Worm (Caenorhabditis elegans) whole organism, early embryonic: ENCODE results near the gene ceh-74.
"Not testable (repeated sequence)": the region's sequence is repeated elsewhere in the genome, so short reads cannot be mapped to it uniquely, and the experiment has no call there.

Source experiments
- B0310.2 ChIP-seq: sonication (generic microtip); optimal IDR thresholded peaks from 2 replicates; lab custom pipeline; 2016; ENCODE audit warnings: mild to moderate bottlenecking, missing genetic modification characterization, missing compliant biosample characterization
- F13C5.2 ChIP-seq: sonication (generic microtip); optimal IDR thresholded peaks from 2 replicates; lab custom pipeline; 2017; ENCODE audit warnings: mild to moderate bottlenecking, missing genetic modification characterization, inconsistent platforms, missing compliant biosample characterization
- aly-1 ChIP-seq: sonication (generic microtip); optimal IDR thresholded peaks from 2 replicates; lab custom pipeline; 2016; ENCODE audit warnings: missing genetic modification characterization, missing compliant biosample characterization
- ama-1 ChIP-seq: fragments of 150-350 bp; optimal IDR thresholded peaks from 2 replicates; lab custom pipeline; 2014
- ceh-13 ChIP-seq: fragments of 200-800 bp; sonication (Bioruptor generic); optimal IDR thresholded peaks from 2 replicates; lab custom pipeline; 2018; ENCODE audit warnings: mild to moderate bottlenecking, missing genetic modification characterization, missing compliant biosample characterization
- ceh-36 ChIP-seq: sonication (generic microtip); optimal IDR thresholded peaks from 2 replicates; lab custom pipeline; 2016; ENCODE audit warnings: missing genetic modification characterization, inconsistent platforms, missing compliant biosample characterization
- ets-7 ChIP-seq: sonication (generic microtip); optimal IDR thresholded peaks from 2 replicates; lab custom pipeline; 2016; ENCODE audit warnings: missing genotype, missing genetic modification characterization, missing compliant biosample characterization
- flt-1 ChIP-seq: fragments of 200-800 bp; sonication (Bioruptor generic); IDR thresholded peaks from 2 replicates; pipeline ENCODE4 v1.3.6; 2022; ENCODE audit warnings: missing genetic modification characterization, missing compliant biosample characterization
- hmbx-1 ChIP-seq: sonication (generic microtip); optimal IDR thresholded peaks from 2 replicates; lab custom pipeline; 2016; ENCODE audit warnings: mild to moderate bottlenecking, missing genetic modification characterization, missing compliant biosample characterization
- hmg-4 ChIP-seq: fragments of 200-800 bp; sonication (Bioruptor generic); optimal IDR thresholded peaks from 2 replicates; lab custom pipeline; 2018; ENCODE audit warnings: mild to moderate bottlenecking, missing genetic modification characterization, missing compliant biosample characterization
- hnd-1 ChIP-seq: sonication (generic microtip); optimal IDR thresholded peaks from 2 replicates; lab custom pipeline; 2016; ENCODE audit warnings: missing genetic modification characterization, missing compliant biosample characterization
- pes-1 ChIP-seq: fragments of 200-800 bp; sonication (Bioruptor generic); IDR thresholded peaks from 2 replicates; pipeline ENCODE4 v1.3.6; 2022; ENCODE audit warnings: missing genetic modification reagents, missing genetic modification characterization, missing compliant biosample characterization
- scrt-1 ChIP-seq: fragments of 200-800 bp; sonication (Bioruptor generic); IDR thresholded peaks from 2 replicates; pipeline ENCODE4 v1.3.6; 2022; ENCODE audit warnings: missing genetic modification characterization, missing compliant biosample characterization
- sea-1 ChIP-seq: fragments of 200-800 bp; sonication (Bioruptor generic); conservative IDR thresholded peaks from 2 replicates; pipeline ENCODE4 v1.3.6; 2022; ENCODE audit warnings: missing genetic modification characterization, missing compliant biosample characterization
- tbx-11 ChIP-seq: fragments of 200-800 bp; sonication (Bioruptor generic); IDR thresholded peaks from 2 replicates; pipeline ENCODE4 v1.3.6; 2022; ENCODE audit warnings: missing genetic modification characterization, missing compliant biosample characterization
- tbx-37 ChIP-seq: fragments of 200-800 bp; sonication (Bioruptor generic); conservative IDR thresholded peaks from 2 replicates; pipeline ENCODE4 v1.3.6; 2022; ENCODE audit warnings: missing genetic modification reagents, missing genetic modification characterization, missing compliant biosample characterization
- tra-4 ChIP-seq: sonication (generic microtip); optimal IDR thresholded peaks from 2 replicates; lab custom pipeline; 2017; ENCODE audit warnings: missing genetic modification characterization, missing compliant biosample characterization

ceh-74 gene

ce11 chrV:14177657-14178129 is at the start of gene ceh-74:
Gene ceh-74, plus strand, starts transcription at chrV:14178079.
- no peak for TF ChIP-seq tbx-11 (GFP tag; lab: Robert Waterston, UW)
- TF ChIP-seq ceh-13 = no peak
- no peak for TF ChIP-seq B0310.2 (tag; lab: Kevin White, UChicago)
- TF ChIP-seq tbx-37 (GFP tag; lab: Robert Waterston, UW) = no peak
- TF ChIP-seq hmbx-1 = no peak
- no peak for TF ChIP-seq hnd-1 (tag; lab: Kevin White, UChicago)
- no peak for TF ChIP-seq ceh-36 (tag; lab: Kevin White, UChicago)
- TF ChIP-seq ets-7 (tag; lab: Kevin White, UChicago) = no peak
- TF ChIP-seq scrt-1 (GFP tag; lab: Robert Waterston, UW) = no peak
- TF ChIP-seq hmg-4 (GFP tag; lab: Kevin White, UChicago) = no peak
- no peak for TF ChIP-seq ama-1 (lab: Kevin White, UChicago)

ce11 chrV:14128858-14129257 is 49.0 kb upstream of the ceh-74 start:
- no peak for TF ChIP-seq tra-4
- no peak for TF ChIP-seq hnd-1 (tag; lab: Kevin White, UChicago)
- no peak for TF ChIP-seq pes-1 (GFP tag; lab: Robert Waterston, UW)
- no peak for TF ChIP-seq ceh-36 (tag; lab: Kevin White, UChicago)
- TF ChIP-seq tbx-37 (GFP tag; lab: Robert Waterston, UW) = no peak
- TF ChIP-seq hmbx-1 = no peak

- no peak for TF ChIP-seq hnd-1 (tag; lab: Kevin White, UChicago)
- no peak for TF ChIP-seq aly-1 (tag; lab: Kevin White, UChicago)
- TF ChIP-seq ama-1 (lab: Kevin White, UChicago) = no peak
- TF ChIP-seq scrt-1 (GFP tag; lab: Robert Waterston, UW) = no peak
- TF ChIP-seq tra-4 = no peak
- no peak for TF ChIP-seq sea-1 (GFP tag; lab: Robert Waterston, UW)
- no peak for TF ChIP-seq ceh-13
- TF ChIP-seq F13C5.2 = no peak
- no peak for TF ChIP-seq tbx-11 (GFP tag; lab: Robert Waterston, UW)
- TF ChIP-seq pes-1 (GFP tag; lab: Robert Waterston, UW) = no peak
Observed at ce11 chrV:14130226-14130625, 47.7 kb upstream of the ceh-74 start.

- TF ChIP-seq hnd-1 (tag; lab: Kevin White, UChicago) = no peak
- no peak for TF ChIP-seq ets-7 (tag; lab: Kevin White, UChicago)
- no peak for TF ChIP-seq aly-1 (tag; lab: Kevin White, UChicago)
- TF ChIP-seq tbx-37 (GFP tag; lab: Robert Waterston, UW) = no peak
- TF ChIP-seq hmbx-1 = no peak
- TF ChIP-seq sea-1 (GFP tag; lab: Robert Waterston, UW) = no peak
- no peak for TF ChIP-seq ceh-13
- no peak for TF ChIP-seq F13C5.2
- TF ChIP-seq hmg-4 (GFP tag; lab: Kevin White, UChicago) = no peak
- no peak for TF ChIP-seq flt-1 (GFP tag; lab: Robert Waterston, UW)
- no peak for TF ChIP-seq B0310.2 (tag; lab: Kevin White, UChicago)
- TF ChIP-seq ceh-36 (tag; lab: Kevin White, UChicago) = no peak
- no peak for TF ChIP-seq pes-1 (GFP tag; lab: Robert Waterston, UW)
- no peak for TF ChIP-seq scrt-1 (GFP tag; lab: Robert Waterston, UW)
- TF ChIP-seq tra-4 = no peak
- no peak for TF ChIP-seq tbx-11 (GFP tag; lab: Robert Waterston, UW)
Observed at ce11 chrV:14133002-14133763, 44.7 kb upstream of the ceh-74 start.

- no peak for TF ChIP-seq F13C5.2
- no peak for TF ChIP-seq aly-1 (tag; lab: Kevin White, UChicago)
- TF ChIP-seq tra-4 = no peak
- TF ChIP-seq flt-1 (GFP tag; lab: Robert Waterston, UW) = no peak
- no peak for TF ChIP-seq tbx-37 (GFP tag; lab: Robert Waterston, UW)
- TF ChIP-seq scrt-1 (GFP tag; lab: Robert Waterston, UW) = no peak
- TF ChIP-seq ets-7 (tag; lab: Kevin White, UChicago) = no peak
- TF ChIP-seq B0310.2 (tag; lab: Kevin White, UChicago) = no peak
- TF ChIP-seq ceh-36 (tag; lab: Kevin White, UChicago) = no peak
- TF ChIP-seq hmg-4 (GFP tag; lab: Kevin White, UChicago) = no peak
- TF ChIP-seq sea-1 (GFP tag; lab: Robert Waterston, UW) = no peak
- no peak for TF ChIP-seq ceh-13
- no peak for TF ChIP-seq hmbx-1
- no peak for TF ChIP-seq ama-1 (lab: Kevin White, UChicago)
- TF ChIP-seq hnd-1 (tag; lab: Kevin White, UChicago) = no peak
- TF ChIP-seq tbx-11 (GFP tag; lab: Robert Waterston, UW) = no peak
- no peak for TF ChIP-seq pes-1 (GFP tag; lab: Robert Waterston, UW)
Observed at ce11 chrV:14134757-14135441, 43.0 kb upstream of the ceh-74 start.

DNA sequence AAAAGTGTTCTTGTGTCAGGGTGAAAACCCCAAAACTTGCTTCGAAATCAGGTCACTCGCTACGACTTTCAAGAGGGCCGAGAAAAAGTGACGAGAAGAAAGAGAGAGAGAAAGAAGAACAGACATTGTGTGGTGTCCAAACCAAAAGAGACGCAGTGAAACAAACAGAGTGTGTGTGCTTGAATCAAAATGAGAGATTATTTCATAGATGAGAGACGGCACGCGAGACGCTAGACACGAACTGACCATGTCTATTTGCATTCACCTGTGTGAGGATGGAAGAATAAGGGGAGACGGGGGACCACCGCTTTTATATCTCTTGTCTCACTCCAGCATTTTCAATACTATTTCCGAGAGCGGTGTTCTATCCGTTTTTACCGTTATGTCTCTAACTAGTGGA is 41.7 kb upstream of the ceh-74 start:
- TF ChIP-seq sea-1 (GFP tag; lab: Robert Waterston, UW) (no peak), hmg-4 (GFP tag; lab: Kevin White, UChicago) (peak; percentile 26), ceh-36 (tag; lab: Kevin White, UChicago) (peak; percentile 42)

ce11 chrV:14137766-14138165 is 40.1 kb upstream of the ceh-74 start, which contains the start of gene AH10.4:
Gene AH10.4, minus strand, starts transcription at chrV:14137866.
- TF ChIP-seq aly-1 (tag; lab: Kevin White, UChicago); F13C5.2; hmbx-1: not testable (repeated sequence)
